Worm (Caenorhabditis elegans) whole organism, L3 larva: Measurements from ENCODE around the gene Y105C5A.9.

ENCODE experiments used
- aly-2 ChIP-seq: fragments of 150-350 bp; optimal IDR thresholded peaks from 2 replicates; lab custom pipeline; 2014; ENCODE audit warnings: missing biosample characterization, missing genetic modification characterization
- ama-1 ChIP-seq: fragments of 150-350 bp; optimal IDR thresholded peaks from 2 replicates; lab custom pipeline; 2018
- elt-1 ChIP-seq: fragments of 150-350 bp; optimal IDR thresholded peaks from 2 replicates; lab custom pipeline; 2014; ENCODE audit warnings: missing biosample characterization, missing genetic modification characterization
- jun-1 ChIP-seq: fragments of 150-350 bp; optimal IDR thresholded peaks from 2 replicates; lab custom pipeline; 2014; ENCODE audit warnings: missing biosample characterization, missing genetic modification reagents, missing genetic modification characterization
- mml-1 ChIP-seq: fragments of 150-350 bp; sonication (generic microtip); optimal IDR thresholded peaks from 3 replicates; lab custom pipeline; 2014; ENCODE audit warnings: missing biosample characterization, missing genetic modification characterization
- nhr-237 ChIP-seq: fragments of 150-350 bp; optimal IDR thresholded peaks from 2 replicates; lab custom pipeline; 2014; ENCODE audit warnings: missing biosample characterization, missing genetic modification characterization
- nhr-76 ChIP-seq: fragments of 150-350 bp; sonication (generic microtip); optimal IDR thresholded peaks from 5 replicates; lab custom pipeline; 2014; ENCODE audit warnings: missing biosample characterization, missing genetic modification characterization
- unc-39 ChIP-seq: sonication (generic microtip); optimal IDR thresholded peaks from 4 replicates; lab custom pipeline; 2017; ENCODE audit warnings: missing biosample characterization, missing genetic modification characterization

ce11 chrIV:15591975-15592374 is 39.3 kb upstream of the Y105C5A.9 start:
- no peak for TF ChIP-seq ama-1 (lab: Kevin White, UChicago)
- TF ChIP-seq nhr-237 (tag; lab: Kevin White, UChicago): no peak
- no peak for TF ChIP-seq unc-39 (tag; lab: Kevin White, UChicago)
- no peak for TF ChIP-seq mml-1 (tag; lab: Kevin White, UChicago)
- TF ChIP-seq nhr-76 (tag; lab: Kevin White, UChicago): no peak
- TF ChIP-seq jun-1 (tag; lab: Kevin White, UChicago): no peak
- TF ChIP-seq aly-2: no peak
- no peak for TF ChIP-seq elt-1 (tag; lab: Kevin White, UChicago)
